Fruit fly (Drosophila melanogaster) whole organism, prepupa: ENCODE results near the gene CG14153.

Experiments
- Blimp-1 ChIP-seq: fragments of 200-800 bp; sonication (Bioruptor generic); optimal IDR thresholded peaks from 3 replicates; lab custom pipeline; 2017; ENCODE audit warnings: missing biosample characterization, missing genetic modification characterization, mild to moderate bottlenecking, moderate library complexity, missing genetic modification reagents
- CG11762 ChIP-seq: fragments of 200-800 bp; sonication (Bioruptor generic); optimal IDR thresholded peaks from 3 replicates; lab custom pipeline; 2016; ENCODE audit warnings: missing biosample characterization, missing genetic modification characterization; ENCODE audit not compliant: insufficient read depth
- CG11902 ChIP-seq: fragments of 200-800 bp; sonication (Bioruptor generic); optimal IDR thresholded peaks from 3 replicates; lab custom pipeline; 2016; ENCODE audit warnings: missing biosample characterization, missing genetic modification characterization
- CG1621 ChIP-seq: fragments of 200-800 bp; sonication (Bioruptor generic); optimal IDR thresholded peaks from 3 replicates; lab custom pipeline; 2018; ENCODE audit warnings: missing biosample characterization, mild to moderate bottlenecking, missing genetic modification characterization
- CG31627 ChIP-seq: fragments of 200-800 bp; sonication (Bioruptor generic); optimal IDR thresholded peaks from 3 replicates; lab custom pipeline; 2016; ENCODE audit warnings: missing biosample characterization, missing genetic modification characterization
- CG32006 ChIP-seq: fragments of 200-800 bp; sonication (Bioruptor generic); optimal IDR thresholded peaks from 3 replicates; lab custom pipeline; 2017; ENCODE audit warnings: missing biosample characterization, mild to moderate bottlenecking, missing genetic modification characterization
- CG34406 ChIP-seq: fragments of 200-800 bp; sonication (Bioruptor generic); optimal IDR thresholded peaks from 3 replicates; lab custom pipeline; 2016; ENCODE audit warnings: missing biosample characterization, missing genetic modification characterization
- CG3919 ChIP-seq: fragments of 200-800 bp; sonication (Bioruptor generic); optimal IDR thresholded peaks from 3 replicates; lab custom pipeline; 2016; ENCODE audit warnings: missing biosample characterization, missing genetic modification characterization
- CG4318 ChIP-seq: fragments of 200-800 bp; sonication (Bioruptor generic); optimal IDR thresholded peaks from 3 replicates; lab custom pipeline; 2017; ENCODE audit warnings: missing biosample characterization, mild to moderate bottlenecking, missing genetic modification characterization
- CG6163 ChIP-seq: fragments of 200-800 bp; sonication (Bioruptor generic); IDR thresholded peaks from 3 replicates; pipeline ENCODE4 v1.3.6; 2022; ENCODE audit warnings: missing biosample characterization, missing genetic modification characterization
- CG6276 ChIP-seq: fragments of 200-800 bp; sonication (Bioruptor generic); optimal IDR thresholded peaks from 2 replicates; lab custom pipeline; 2017; ENCODE audit warnings: missing biosample characterization, mild to moderate bottlenecking, missing genetic modification characterization
- CG6792 ChIP-seq: fragments of 200-800 bp; sonication (Bioruptor generic); optimal IDR thresholded peaks from 3 replicates; lab custom pipeline; 2016; ENCODE audit warnings: missing biosample characterization, missing genetic modification characterization
- CG6808 ChIP-seq: fragments of 200-800 bp; sonication (Bioruptor generic); optimal IDR thresholded peaks from 3 replicates; lab custom pipeline; 2017; ENCODE audit warnings: missing biosample characterization, missing genetic modification characterization, mild to moderate bottlenecking, moderate library complexity, missing genetic modification reagents
- CG6854 ChIP-seq: fragments of 200-800 bp; sonication (Bioruptor generic); optimal IDR thresholded peaks from 2 replicates; lab custom pipeline; 2017; ENCODE audit warnings: missing biosample characterization, mild to moderate bottlenecking, missing genetic modification characterization
- CG9139 ChIP-seq: fragments of 200-800 bp; sonication (Bioruptor generic); optimal IDR thresholded peaks from 3 replicates; lab custom pipeline; 2017; ENCODE audit warnings: missing biosample characterization, mild to moderate bottlenecking, missing genetic modification characterization
- Eip75B ChIP-seq: fragments of 200-800 bp; sonication (Bioruptor generic); optimal IDR thresholded peaks from 3 replicates; lab custom pipeline; 2016; ENCODE audit warnings: missing biosample characterization, missing genetic modification characterization
- Eip78C ChIP-seq: fragments of 200-800 bp; sonication (Bioruptor generic); peaks from one replicate; lab custom pipeline; 2016; ENCODE audit warnings: missing biosample characterization, missing genetic modification characterization
- Ets21C ChIP-seq: fragments of 200-800 bp; sonication (Bioruptor generic); optimal IDR thresholded peaks from 3 replicates; lab custom pipeline; 2016; ENCODE audit warnings: missing biosample characterization, missing genetic modification characterization
- Gug ChIP-seq: fragments of 200-800 bp; sonication (Bioruptor generic); IDR thresholded peaks from 2 replicates; pipeline ENCODE4 v1.3.6; 2022; ENCODE audit warnings: missing biosample characterization, missing genetic modification characterization
- Hr38 ChIP-seq: sonication (Bioruptor generic); optimal IDR thresholded peaks from 2 replicates; lab custom pipeline; 2016; ENCODE audit warnings: missing biosample characterization, missing genetic modification characterization
- Hr39 ChIP-seq: fragments of 200-800 bp; sonication (Bioruptor generic); optimal IDR thresholded peaks from 2 replicates; lab custom pipeline; 2016; ENCODE audit warnings: missing biosample characterization, missing genetic modification characterization
- Hr4 ChIP-seq: fragments of 200-800 bp; sonication (Bioruptor generic); optimal IDR thresholded peaks from 3 replicates; lab custom pipeline; 2016; ENCODE audit warnings: missing biosample characterization, missing genetic modification characterization
- Lpt ChIP-seq: fragments of 200-800 bp; sonication (Bioruptor generic); optimal IDR thresholded peaks from 3 replicates; lab custom pipeline; 2016; ENCODE audit warnings: missing biosample characterization, missing genetic modification characterization
- OdsH ChIP-seq: fragments of 200-800 bp; sonication (Bioruptor generic); optimal IDR thresholded peaks from 3 replicates; lab custom pipeline; 2016; ENCODE audit warnings: missing biosample characterization, missing genetic modification characterization
- Smox ChIP-seq: fragments of 200-800 bp; sonication (Bioruptor generic); optimal IDR thresholded peaks from 3 replicates; lab custom pipeline; 2016; ENCODE audit warnings: missing biosample characterization, missing genetic modification characterization
- Sox102F ChIP-seq: fragments of 200-800 bp; sonication (Bioruptor generic); optimal IDR thresholded peaks from 2 replicates; lab custom pipeline; 2016; ENCODE audit warnings: missing biosample characterization, mild to moderate bottlenecking, missing genetic modification characterization
- Sox14 ChIP-seq: fragments of 200-800 bp; sonication (Bioruptor generic); optimal IDR thresholded peaks from 3 replicates; lab custom pipeline; 2016; ENCODE audit warnings: missing biosample characterization, missing genetic modification characterization
- Sox15 ChIP-seq: fragments of 200-800 bp; sonication (Bioruptor generic); optimal IDR thresholded peaks from 3 replicates; lab custom pipeline; 2016; ENCODE audit warnings: missing biosample characterization, missing genetic modification characterization
- achi ChIP-seq: fragments of 200-800 bp; sonication (Bioruptor generic); optimal IDR thresholded peaks from 3 replicates; lab custom pipeline; 2016; ENCODE audit warnings: missing biosample characterization, missing genetic modification characterization
- acj6 ChIP-seq: fragments of 200-800 bp; sonication (Bioruptor generic); optimal IDR thresholded peaks from 3 replicates; lab custom pipeline; 2016; ENCODE audit warnings: missing biosample characterization, missing genetic modification characterization
- cyc ChIP-seq: fragments of 200-800 bp; sonication (Bioruptor generic); optimal IDR thresholded peaks from 3 replicates; lab custom pipeline; 2016; ENCODE audit warnings: missing biosample characterization, missing genetic modification characterization
- dac ChIP-seq: fragments of 200-800 bp; sonication (Bioruptor generic); optimal IDR thresholded peaks from 2 replicates; lab custom pipeline; 2017; ENCODE audit warnings: missing biosample characterization, mild to moderate bottlenecking, missing genetic modification characterization
- dsx ChIP-seq: fragments of 200-800 bp; optimal IDR thresholded peaks from 3 replicates; lab custom pipeline; 2019; ENCODE audit warnings: missing biosample characterization, mild to moderate bottlenecking, missing genetic modification characterization, moderate library complexity; ENCODE audit not compliant: poor library complexity, severe bottlenecking
- eg ChIP-seq: fragments of 200-800 bp; sonication (Bioruptor generic); IDR thresholded peaks from 3 replicates; pipeline ENCODE4 v1.3.6; 2022; ENCODE audit warnings: missing biosample characterization, missing genetic modification characterization
- esn ChIP-seq: fragments of 200-800 bp; sonication (Bioruptor generic); optimal IDR thresholded peaks from 2 replicates; lab custom pipeline; 2016; ENCODE audit warnings: missing biosample characterization, mild to moderate bottlenecking, missing genetic modification characterization, moderate library complexity
- fd59A ChIP-seq: fragments of 200-800 bp; sonication (Bioruptor generic); optimal IDR thresholded peaks from 2 replicates; lab custom pipeline; 2017; ENCODE audit warnings: missing biosample characterization, mild to moderate bottlenecking, missing genetic modification characterization, missing genetic modification reagents
- fd85E ChIP-seq: fragments of 200-800 bp; sonication (Bioruptor generic); optimal IDR thresholded peaks from 3 replicates; lab custom pipeline; 2016; ENCODE audit warnings: missing biosample characterization, missing genetic modification characterization
- lz ChIP-seq: fragments of 200-800 bp; sonication (Bioruptor generic); optimal IDR thresholded peaks from 3 replicates; lab custom pipeline; 2016; ENCODE audit warnings: missing biosample characterization, missing genetic modification characterization
- spab ChIP-seq: fragments of 200-800 bp; sonication (Bioruptor generic); optimal IDR thresholded peaks from 2 replicates; lab custom pipeline; 2017; ENCODE audit warnings: missing biosample characterization, mild to moderate bottlenecking, missing genetic modification characterization, missing genetic modification reagents
- topi ChIP-seq: fragments of 200-800 bp; sonication (Bioruptor generic); optimal IDR thresholded peaks from 3 replicates; lab custom pipeline; 2016; ENCODE audit warnings: missing biosample characterization, missing genetic modification characterization
- vri ChIP-seq: fragments of 200-800 bp; sonication (Bioruptor generic); optimal IDR thresholded peaks from 3 replicates; lab custom pipeline; 2016; ENCODE audit warnings: missing biosample characterization, mild to moderate bottlenecking, missing genetic modification characterization

CG14153 gene

DNA sequence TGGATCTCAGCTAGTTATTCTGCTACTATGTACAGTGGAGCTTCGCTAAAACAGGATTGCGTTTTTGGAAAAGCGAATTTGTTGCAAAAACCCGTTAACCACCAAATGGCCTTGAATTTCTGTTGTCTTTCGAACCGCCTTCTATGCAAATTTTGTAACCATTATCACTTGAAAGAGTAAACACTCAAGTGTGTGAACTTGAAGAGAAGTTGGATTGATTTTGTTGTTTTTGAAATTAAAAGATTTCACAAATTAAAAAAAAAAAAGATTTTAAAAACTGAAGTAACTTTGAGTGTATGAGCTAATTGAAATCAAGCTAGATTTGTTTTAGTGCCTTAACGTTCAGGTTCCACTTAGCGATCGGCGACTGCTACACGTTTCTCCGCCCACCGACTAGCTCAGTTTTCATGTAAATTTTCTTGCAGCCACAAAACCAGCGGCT is 40.6 kb downstream of the CG14153 start (continued):
- TF ChIP-seq Smox (GFP tag; lab: Kevin White, UChicago): peak; percentile 26
- peak; percentile 74 for TF ChIP-seq CG3919 (GFP tag; lab: Kevin White, UChicago)
- TF ChIP-seq CG6163 (GFP tag; lab: Robert Waterston, UW): peak; percentile 83
- TF ChIP-seq Hr38 (GFP tag; lab: Kevin White, UChicago): no peak
- TF ChIP-seq lz (GFP tag; lab: Kevin White, UChicago): peak; percentile 65
- peak; percentile 67 for TF ChIP-seq Gug
- TF ChIP-seq CG4318 (GFP tag; lab: Kevin White, UChicago): no peak
- peak; percentile 73 for TF ChIP-seq topi (GFP tag; lab: Kevin White, UChicago)
- TF ChIP-seq fd59A (GFP tag; lab: Kevin White, UChicago): peak; percentile 43
- peak; percentile 82 for TF ChIP-seq eg (GFP tag; lab: Robert Waterston, UW)
- no peak for TF ChIP-seq Blimp-1 (GFP tag; lab: Kevin White, UChicago)
- peak; percentile 69 for TF ChIP-seq dsx (GFP tag; lab: Kevin White, UChicago)
- peak; percentile 79 for TF ChIP-seq CG6276
- peak; percentile 69 for TF ChIP-seq dac (GFP tag; lab: Kevin White, UChicago)
- TF ChIP-seq cyc: peak; percentile 76
- peak; percentile 66 for TF ChIP-seq esn (GFP tag; lab: Kevin White, UChicago)
- peak; percentile 43 for TF ChIP-seq acj6 (GFP tag; lab: Kevin White, UChicago)
- peak; percentile 46 for TF ChIP-seq CG11762 (GFP tag; lab: Kevin White, UChicago)
- no peak for TF ChIP-seq Sox102F (GFP tag; lab: Kevin White, UChicago)
- TF ChIP-seq OdsH (GFP tag; lab: Kevin White, UChicago): peak; percentile 66
- TF ChIP-seq vri: no peak
- TF ChIP-seq CG1621 (tag; lab: Kevin White, UChicago): no peak
- peak; percentile 43 for TF ChIP-seq Sox15 (GFP tag; lab: Kevin White, UChicago)

DNA sequence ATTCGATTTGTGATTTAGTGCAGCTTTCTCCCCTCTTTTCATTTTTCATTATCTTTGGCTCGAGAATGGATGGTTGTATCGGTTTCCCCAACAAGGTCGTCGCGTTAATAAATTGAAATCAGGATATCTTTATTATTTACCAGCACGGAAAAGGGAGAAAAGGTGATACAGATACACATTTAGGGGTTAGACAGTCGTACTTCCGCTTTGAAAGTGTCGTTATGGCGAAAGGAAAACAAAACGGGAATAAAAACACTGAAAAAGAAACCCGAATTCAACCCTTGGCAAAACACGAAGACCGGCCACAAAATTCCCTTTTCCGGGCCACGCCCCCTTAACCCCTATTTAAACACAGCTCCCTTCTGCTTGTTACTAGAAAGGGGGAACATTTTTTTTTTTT is 41.2 kb downstream of the CG14153 start:
- TF ChIP-seq CG11902 (GFP tag; lab: Kevin White, UChicago) (no peak), Sox14 (no peak), Hr39 (no peak), CG34406 (GFP tag; lab: Kevin White, UChicago) (no peak), CG6163 (GFP tag; lab: Robert Waterston, UW) (no peak), topi (GFP tag; lab: Kevin White, UChicago) (no peak), CG3919 (GFP tag; lab: Kevin White, UChicago) (no peak), Sox15 (GFP tag; lab: Kevin White, UChicago) (no peak), Eip78C (GFP tag; lab: Kevin White, UChicago) (no peak)

DNA sequence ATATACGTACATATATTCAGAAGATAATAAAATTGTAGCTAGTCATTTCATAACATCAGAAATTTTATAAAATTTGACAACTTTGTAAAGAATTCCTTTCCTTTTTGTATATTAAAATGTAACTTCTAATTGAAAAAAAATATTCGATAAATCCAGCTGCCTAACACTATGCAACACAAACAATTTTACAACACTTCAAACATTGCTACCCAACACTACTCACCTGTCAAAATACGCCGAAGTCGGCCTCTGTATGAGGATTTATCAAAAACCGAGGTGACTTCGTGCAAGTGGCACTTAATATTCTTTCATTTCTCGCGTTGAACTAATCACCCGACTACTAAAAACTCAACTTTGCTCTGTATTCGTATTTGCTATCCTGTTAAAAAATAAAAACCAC is 43.3 kb downstream of the CG14153 start:
- TF ChIP-seq Ets21C (no peak), dsx (GFP tag; lab: Kevin White, UChicago) (no peak), dac (GFP tag; lab: Kevin White, UChicago) (no peak), fd59A (GFP tag; lab: Kevin White, UChicago) (no peak), OdsH (GFP tag; lab: Kevin White, UChicago) (no peak), fd85E (no peak), CG3919 (GFP tag; lab: Kevin White, UChicago) (no peak), CG34406 (GFP tag; lab: Kevin White, UChicago) (no peak), esn (GFP tag; lab: Kevin White, UChicago) (no peak), vri (no peak), CG31627 (GFP tag; lab: Kevin White, UChicago) (no peak), CG6163 (GFP tag; lab: Robert Waterston, UW) (no peak), Hr38 (GFP tag; lab: Kevin White, UChicago) (no peak), achi (GFP tag; lab: Kevin White, UChicago) (no peak), topi (GFP tag; lab: Kevin White, UChicago) (no peak), CG11762 (GFP tag; lab: Kevin White, UChicago) (no peak), Blimp-1 (GFP tag; lab: Kevin White, UChicago) (no peak)

DNA sequence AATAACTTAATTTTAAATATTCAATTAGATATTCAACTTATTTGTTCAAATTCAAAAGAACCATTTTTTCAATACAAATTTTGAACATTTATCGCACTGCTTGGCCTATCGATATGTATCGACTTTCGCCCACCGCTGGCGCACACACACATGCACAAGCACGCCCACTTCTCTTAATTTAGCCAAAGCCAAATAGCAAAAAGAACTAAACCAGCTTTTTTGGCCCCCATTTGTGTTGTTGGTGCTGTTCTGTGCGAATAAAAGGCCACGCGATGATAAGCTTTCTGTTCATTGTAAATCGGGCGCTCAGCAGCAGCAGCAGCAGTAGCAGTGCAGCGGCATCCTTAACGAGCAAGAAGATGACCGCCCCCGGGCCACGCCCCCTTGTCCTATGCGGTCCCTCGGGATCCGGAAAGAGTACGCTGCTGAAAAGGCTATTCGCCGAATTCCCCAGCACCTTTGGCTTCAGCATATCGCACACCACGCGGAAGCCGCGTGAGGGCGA is 47.6 kb downstream of the CG14153 start, which contains the start of gene CG11811:
Gene CG11811, plus strand, starts transcription at position 121 of the 505 bp plus-strand sequence.
- TF ChIP-seq CG32006 (GFP tag; lab: Kevin White, UChicago) (no peak), dsx (GFP tag; lab: Kevin White, UChicago) (no peak), Lpt (GFP tag; lab: Kevin White, UChicago) (no peak), fd85E (no peak), Eip78C (GFP tag; lab: Kevin White, UChicago) (peak; percentile 63), lz (GFP tag; lab: Kevin White, UChicago) (no peak), CG11762 (GFP tag; lab: Kevin White, UChicago) (no peak), esn (GFP tag; lab: Kevin White, UChicago) (peak; percentile 11), CG6854 (GFP tag; lab: Kevin White, UChicago) (no peak), eg (GFP tag; lab: Robert Waterston, UW) (peak; percentile 55; the same call in 2 of the 3 replicates), fd59A (GFP tag; lab: Kevin White, UChicago) (no peak), Sox14 (peak; percentile 13), CG6163 (GFP tag; lab: Robert Waterston, UW) (peak; percentile 40; the same call in 1 of the 3 replicates), Hr4 (GFP tag; lab: Kevin White, UChicago) (no peak), CG6792 (GFP tag; lab: Kevin White, UChicago) (no peak), CG9139 (GFP tag; lab: Kevin White, UChicago) (no peak), Eip75B (GFP tag; lab: Kevin White, UChicago) (no peak), Gug (no peak), spab (GFP tag; lab: Kevin White, UChicago) (no peak), CG6808 (no peak), Ets21C (no peak)
